Fruit fly (Drosophila melanogaster): ENCODE results near the gene COX4.

COX4 gene

dm6 chr2L:19941352-19941851, 17.1 kb upstream of the COX4 start (continued):
- TF ChIP-seq cyc (GFP tag; optimal IDR thresholded peaks at IDR 0.05) (peak; percentile 32), Eip78C (GFP tag) (peak; percentile 88), ss (GFP tag; optimal IDR thresholded peaks at IDR 0.05) (peak; percentile 50 to 56), Met (GFP tag; optimal IDR thresholded peaks at IDR 0.05) (peak; percentile 89), Ets96B (tag; optimal IDR thresholded peaks at IDR 0.05) (peak; percentile 86), OdsH (GFP tag; optimal IDR thresholded peaks at IDR 0.05) (peak; percentile 90), CG6163 (GFP tag; IDR thresholded peaks at IDR 0.05) (peak; percentile 82), CG6808 (GFP tag; optimal IDR thresholded peaks at IDR 0.05) (peak; percentile 85), CG11294 (GFP tag; IDR thresholded peaks at IDR 0.05) (peak; percentile 81), net (GFP tag; optimal IDR thresholded peaks at IDR 0.05) (peak; percentile 90), svp (GFP tag) (peak; percentile 86), CG11762 (GFP tag; optimal IDR thresholded peaks at IDR 0.05; ENCODE audit: insufficient read depth) (peak; percentile 80), lz (GFP tag; optimal IDR thresholded peaks at IDR 0.05) (peak; percentile 84), fd85E (GFP tag; optimal IDR thresholded peaks at IDR 0.05) (peak; percentile 3), eg (GFP tag; IDR thresholded peaks at IDR 0.05) (peak; percentile 89), vri (GFP tag; optimal IDR thresholded peaks at IDR 0.05) (peak; percentile 67), achi (GFP tag; optimal IDR thresholded peaks at IDR 0.05) (peak; percentile 90), pdm3 (GFP tag; optimal IDR thresholded peaks at IDR 0.05) (peak; percentile 90), Hr4 (GFP tag; optimal IDR thresholded peaks at IDR 0.05) (peak; percentile 54), CG10669 (GFP tag; optimal IDR thresholded peaks at IDR 0.05) (peak; percentile 89), CG6854 (GFP tag; optimal IDR thresholded peaks at IDR 0.05) (peak; percentile 10), Eip75B (GFP tag; optimal IDR thresholded peaks at IDR 0.05) (peak; percentile 88), Sox14 (GFP tag; optimal IDR thresholded peaks at IDR 0.05) (peak; percentile 83), CG34406 (GFP tag; optimal IDR thresholded peaks at IDR 0.05) (peak; percentile 87), Gug (GFP tag; IDR thresholded peaks at IDR 0.05) (peak; percentile 75), topi (GFP tag; optimal IDR thresholded peaks at IDR 0.05) (peak; percentile 53), CG1621 (tag; optimal IDR thresholded peaks at IDR 0.05) (peak; percentile 89), CG3919 (GFP tag; optimal IDR thresholded peaks at IDR 0.05) (peak; percentile 70), CG6792 (GFP tag; optimal IDR thresholded peaks at IDR 0.05) (peak; percentile 93), CG32006 (GFP tag; optimal IDR thresholded peaks at IDR 0.05) (peak; percentile 84), Eip93F (GFP tag; optimal IDR thresholded peaks at IDR 0.05) (no peak), CG3032 (tag; optimal IDR thresholded peaks at IDR 0.05) (peak; percentile 81)

DNA sequence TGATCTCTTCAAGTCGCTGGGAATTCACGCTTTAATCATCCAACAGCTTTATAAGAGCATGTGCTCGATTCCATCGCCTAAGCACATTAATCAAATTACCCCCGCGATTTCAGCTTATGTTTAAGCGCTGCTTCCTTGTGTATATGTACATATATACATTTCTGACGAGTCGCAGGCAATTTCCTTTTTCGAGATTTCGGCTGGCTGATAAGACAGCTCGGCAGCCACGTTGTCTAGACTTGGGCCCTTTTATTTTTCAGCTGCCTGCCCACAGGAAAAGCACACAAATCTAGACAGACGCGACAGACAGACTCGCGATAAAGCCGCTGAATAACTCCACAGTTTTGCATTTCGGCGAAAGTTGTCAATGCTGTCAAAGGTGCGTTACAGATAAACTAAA, 16.0 kb upstream of the COX4 start:
- no peak for TF ChIP-seq OdsH (GFP tag; optimal IDR thresholded peaks at IDR 0.05)
- no peak for TF ChIP-seq acj6 (GFP tag; optimal IDR thresholded peaks at IDR 0.05)
- TF ChIP-seq CG8119 (GFP tag; IDR thresholded peaks at IDR 0.05), result no peak
- TF ChIP-seq svp (GFP tag), result peak; percentile 47
- TF ChIP-seq Ets96B (tag; optimal IDR thresholded peaks at IDR 0.05), result no peak
- TF ChIP-seq CG16779 (tag; optimal IDR thresholded peaks at IDR 0.05), result no peak
- no peak for TF ChIP-seq ss (GFP tag; optimal IDR thresholded peaks at IDR 0.05)
- no peak for TF ChIP-seq vri (GFP tag; optimal IDR thresholded peaks at IDR 0.05)

DNA sequence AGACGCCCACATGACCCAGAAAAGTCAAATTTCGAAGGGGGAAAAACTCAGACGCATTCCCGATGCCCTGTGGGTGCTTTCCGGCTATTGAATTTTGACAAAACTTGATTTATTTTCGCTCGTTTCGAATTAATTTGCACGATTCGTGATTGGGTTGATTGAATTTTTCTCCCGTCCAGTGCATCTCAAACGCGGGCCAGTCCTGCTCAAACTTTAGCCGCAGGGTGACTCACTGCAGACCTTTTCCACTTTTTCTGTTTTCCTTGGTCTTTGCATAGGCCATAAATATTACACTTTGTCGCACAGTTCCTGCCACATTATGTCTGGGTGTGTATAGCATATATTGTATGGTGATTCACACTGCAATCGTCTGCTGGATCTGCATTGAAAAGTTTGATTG, 15.4 kb upstream of the COX4 start:
- TF ChIP-seq pdm3 (GFP tag; optimal IDR thresholded peaks at IDR 0.05) (no peak), svp (GFP tag) (peak; percentile 40)

dm6 chr2L:19944309-19945172, 14.0 kb upstream of the COX4 start:
- TF ChIP-seq vri (GFP tag; optimal IDR thresholded peaks at IDR 0.05), result no peak
- no peak for TF ChIP-seq CG31627 (GFP tag; optimal IDR thresholded peaks at IDR 0.05)
- TF ChIP-seq CG3032 (tag; optimal IDR thresholded peaks at IDR 0.05), result no peak
- TF ChIP-seq CG11294 (GFP tag; IDR thresholded peaks at IDR 0.05), result no peak
- no peak for TF ChIP-seq fd85E (GFP tag; optimal IDR thresholded peaks at IDR 0.05)
- TF ChIP-seq salr (GFP tag; optimal IDR thresholded peaks at IDR 0.05), result no peak
- TF ChIP-seq CG6792 (GFP tag; optimal IDR thresholded peaks at IDR 0.05), result no peak
- TF ChIP-seq Gug (GFP tag; IDR thresholded peaks at IDR 0.05), result no peak
- no peak for TF ChIP-seq Smox (GFP tag; optimal IDR thresholded peaks at IDR 0.05)
